Fruit fly (Drosophila melanogaster) whole organism, embryonic: ENCODE measurements around the gene Ciz1.
A peak's percentile ranks its signal among the peaks of the same experiment; 100 is the strongest.

Experiments used
- Asciz ChIP-seq: fragments of 200-800 bp; sonication (Bioruptor generic); optimal IDR thresholded peaks from 2 replicates; lab custom pipeline; 2017; ENCODE audit warnings: missing biosample characterization, mild to moderate bottlenecking, missing genetic modification characterization, missing genetic modification reagents
- Atf-2 ChIP-seq: fragments of 200-800 bp; sonication (Bioruptor generic); optimal IDR thresholded peaks from 2 replicates; lab custom pipeline; 2016; ENCODE audit warnings: missing biosample characterization, missing genetic modification characterization
- Atf6 ChIP-seq: fragments of 200-800 bp; sonication (Bioruptor generic); IDR thresholded peaks from 2 replicates; pipeline ENCODE4 v1.3.6; 2022; ENCODE audit warnings: missing biosample characterization, missing genetic modification characterization
- CG10321 ChIP-seq: fragments of 200-800 bp; sonication (Bioruptor generic); IDR thresholded peaks from 2 replicates; pipeline ENCODE4 v1.3.6; 2022; ENCODE audit warnings: missing biosample characterization, missing genetic modification characterization
- CG10543 ChIP-seq: fragments of 200-800 bp; sonication (Bioruptor generic); optimal IDR thresholded peaks from 3 replicates; lab custom pipeline; 2017; ENCODE audit warnings: missing biosample characterization, mild to moderate bottlenecking, missing genetic modification characterization, moderate library complexity
- CG12104 ChIP-seq: fragments of 200-800 bp; sonication (Bioruptor generic); optimal IDR thresholded peaks from 3 replicates; lab custom pipeline; 2016; ENCODE audit warnings: missing biosample characterization, missing genetic modification characterization
- CG12659 ChIP-seq: fragments of 200-800 bp; sonication (Bioruptor generic); optimal IDR thresholded peaks from 3 replicates; lab custom pipeline; 2017; ENCODE audit warnings: mild to moderate bottlenecking, missing biosample characterization, missing genetic modification reagents, missing genetic modification characterization
- CG14441 ChIP-seq: fragments of 200-800 bp; sonication (Bioruptor generic); IDR thresholded peaks from 2 replicates; pipeline ENCODE4 v1.3.6; 2022; ENCODE audit warnings: missing biosample characterization, missing genetic modification characterization
- CG14710 ChIP-seq: fragments of 200-800 bp; sonication (Bioruptor generic); optimal IDR thresholded peaks from 3 replicates; lab custom pipeline; 2019; ENCODE audit warnings: missing biosample characterization, mild to moderate bottlenecking, missing genetic modification characterization, moderate library complexity
- CG1603 ChIP-seq: fragments of 200-800 bp; sonication (Bioruptor generic); optimal IDR thresholded peaks from 2 replicates; lab custom pipeline; 2019; ENCODE audit warnings: missing biosample characterization, mild to moderate bottlenecking, missing genetic modification characterization, moderate library complexity
- CG17328 ChIP-seq: fragments of 200-800 bp; sonication (Bioruptor generic); IDR thresholded peaks from 2 replicates; pipeline ENCODE4 v1.3.6; 2022; ENCODE audit warnings: missing biosample characterization, missing genetic modification characterization
- CG17361 ChIP-seq: fragments of 200-800 bp; sonication (Bioruptor generic); IDR thresholded peaks from 3 replicates; pipeline ENCODE4 v1.3.6; 2022; ENCODE audit warnings: missing biosample characterization, missing genetic modification characterization
- CG17912 ChIP-seq: fragments of 200-800 bp; sonication (Bioruptor generic); optimal IDR thresholded peaks from 2 replicates; lab custom pipeline; 2018; ENCODE audit warnings: missing biosample characterization, mild to moderate bottlenecking, missing genetic modification characterization
- CG33557 ChIP-seq: fragments of 200-800 bp; sonication (Bioruptor generic); optimal IDR thresholded peaks from 2 replicates; lab custom pipeline; 2019; ENCODE audit warnings: missing biosample characterization, mild to moderate bottlenecking, missing genetic modification characterization, moderate library complexity
- CG34376 ChIP-seq: fragments of 200-800 bp; sonication (Bioruptor generic); optimal IDR thresholded peaks from 2 replicates; lab custom pipeline; 2018; ENCODE audit warnings: missing biosample characterization, mild to moderate bottlenecking, missing genetic modification characterization
- CG6254 ChIP-seq: fragments of 200-800 bp; sonication (Bioruptor generic); optimal IDR thresholded peaks from 3 replicates; lab custom pipeline; 2017; ENCODE audit warnings: mild to moderate bottlenecking, missing biosample characterization, missing genetic modification reagents, missing genetic modification characterization
- CG7556 ChIP-seq: fragments of 200-800 bp; sonication (Bioruptor generic); optimal IDR thresholded peaks from 2 replicates; lab custom pipeline; 2017; ENCODE audit warnings: missing biosample characterization, mild to moderate bottlenecking, missing genetic modification characterization
- CG7987 ChIP-seq: fragments of 200-800 bp; sonication (Bioruptor generic); optimal IDR thresholded peaks from 2 replicates; lab custom pipeline; 2018; ENCODE audit warnings: missing biosample characterization, mild to moderate bottlenecking, missing genetic modification characterization, moderate library complexity
- CG8089 ChIP-seq: fragments of 200-800 bp; sonication (Bioruptor generic); optimal IDR thresholded peaks from 3 replicates; lab custom pipeline; 2016; ENCODE audit warnings: missing biosample characterization, missing genetic modification characterization
- CG8281 ChIP-seq: fragments of 200-800 bp; sonication (Bioruptor generic); optimal IDR thresholded peaks from 2 replicates; lab custom pipeline; 2018; ENCODE audit warnings: missing biosample characterization, mild to moderate bottlenecking, missing genetic modification characterization, moderate library complexity
- CG8478 ChIP-seq: fragments of >200 bp; optimal IDR thresholded peaks from 2 replicates; lab custom pipeline; 2018
- CG9727 ChIP-seq: fragments of 200-800 bp; sonication (Bioruptor generic); optimal IDR thresholded peaks from 3 replicates; lab custom pipeline; 2017; ENCODE audit warnings: missing biosample characterization, mild to moderate bottlenecking, missing genetic modification characterization
- D19B ChIP-seq: fragments of 200-800 bp; sonication (Bioruptor generic); optimal IDR thresholded peaks from 2 replicates; lab custom pipeline; 2017; ENCODE audit warnings: missing biosample characterization, mild to moderate bottlenecking, missing genetic modification characterization
- Deaf1 ChIP-seq: fragments of 200-800 bp; optimal IDR thresholded peaks from 3 replicates; lab custom pipeline; 2019; ENCODE audit warnings: missing biosample characterization, mild to moderate bottlenecking, missing genetic modification characterization, moderate library complexity
- Dip3 ChIP-seq: fragments of 200-800 bp; sonication (Bioruptor generic); optimal IDR thresholded peaks from 3 replicates; lab custom pipeline; 2016; ENCODE audit warnings: missing biosample characterization, missing genetic modification characterization
- Dref ChIP-seq: fragments of 200-800 bp; sonication (Bioruptor generic); IDR thresholded peaks from 2 replicates; pipeline ENCODE4 v1.3.6; 2022; ENCODE audit warnings: missing biosample characterization, missing genetic modification characterization
- Fer2 ChIP-seq: fragments of 200-800 bp; sonication (Bioruptor generic); optimal IDR thresholded peaks from 2 replicates; lab custom pipeline; 2018; ENCODE audit warnings: missing biosample characterization, mild to moderate bottlenecking, missing genetic modification characterization, moderate library complexity
- Hr3 ChIP-seq: fragments of 200-800 bp; sonication (Bioruptor generic); optimal IDR thresholded peaks from 3 replicates; lab custom pipeline; 2016; ENCODE audit warnings: missing biosample characterization, missing genetic modification characterization
- NC2α ChIP-seq: fragments of 200-800 bp; sonication (Bioruptor generic); optimal IDR thresholded peaks from 2 replicates; lab custom pipeline; 2016; ENCODE audit warnings: missing biosample characterization, missing genetic modification characterization
- Ptx1 ChIP-seq: fragments of 200-800 bp; sonication (Bioruptor generic); IDR thresholded peaks from 2 replicates; pipeline ENCODE4 v1.3.6; 2022; ENCODE audit warnings: missing biosample characterization, missing genetic modification characterization
- Rfx ChIP-seq: fragments of 200-800 bp; sonication (Bioruptor generic); IDR thresholded peaks from 2 replicates; pipeline ENCODE4 v1.3.6; 2022; ENCODE audit warnings: missing biosample characterization, missing genetic modification characterization
- Xbp1 ChIP-seq: fragments of 200-800 bp; sonication (Bioruptor generic); optimal IDR thresholded peaks from 3 replicates; lab custom pipeline; 2016; ENCODE audit warnings: missing biosample characterization, mild to moderate bottlenecking, missing genetic modification characterization
- ash1 ChIP-seq: fragments of 200-800 bp; sonication (Bioruptor generic); optimal IDR thresholded peaks from 2 replicates; lab custom pipeline; 2018; ENCODE audit warnings: missing biosample characterization, mild to moderate bottlenecking, missing genetic modification characterization
- caup ChIP-seq: fragments of 200-800 bp; sonication (Bioruptor generic); optimal IDR thresholded peaks from 3 replicates; lab custom pipeline; 2017; ENCODE audit warnings: missing biosample characterization, mild to moderate bottlenecking, missing genetic modification characterization, moderate library complexity; ENCODE audit not compliant: severe bottlenecking
- cg ChIP-seq: fragments of 200-800 bp; sonication (Bioruptor generic); optimal IDR thresholded peaks from 3 replicates; lab custom pipeline; 2019; ENCODE audit warnings: missing biosample characterization, mild to moderate bottlenecking, missing genetic modification characterization, moderate library complexity
- croc ChIP-seq: fragments of 200-800 bp; sonication (Bioruptor generic); conservative IDR thresholded peaks from 3 replicates; pipeline ENCODE4 v1.3.6; 2022; ENCODE audit warnings: missing biosample characterization, missing genetic modification characterization
- crol ChIP-seq: fragments of 200-800 bp; sonication (Bioruptor generic); IDR thresholded peaks from 2 replicates; pipeline ENCODE4 v1.3.6; 2022; ENCODE audit warnings: missing biosample characterization, missing genetic modification characterization
- emc ChIP-seq: fragments of 200-800 bp; sonication (Bioruptor generic); optimal IDR thresholded peaks from 2 replicates; lab custom pipeline; 2016; ENCODE audit warnings: missing biosample characterization, missing genetic modification characterization
- esg ChIP-seq: fragments of 200-800 bp; sonication (Bioruptor generic); conservative IDR thresholded peaks from 2 replicates; pipeline ENCODE4 v1.3.6; 2022; ENCODE audit warnings: missing biosample characterization, missing genetic modification characterization
- gce ChIP-seq: fragments of 200-800 bp; sonication (Bioruptor generic); IDR thresholded peaks from 3 replicates; pipeline ENCODE4 v1.3.6; 2022; ENCODE audit warnings: missing biosample characterization, missing genetic modification characterization
- gt ChIP-seq: fragments of 200-800 bp; sonication (Bioruptor generic); IDR thresholded peaks from 2 replicates; pipeline ENCODE4 v1.3.6; 2022; ENCODE audit warnings: missing biosample characterization, missing genetic modification characterization
- kay ChIP-seq: fragments of 200-800 bp; sonication (Bioruptor generic); optimal IDR thresholded peaks from 2 replicates; lab custom pipeline; 2016; ENCODE audit warnings: missing biosample characterization, missing genetic modification characterization
- kni ChIP-seq: fragments of 200-800 bp; sonication (Bioruptor generic); optimal IDR thresholded peaks from 3 replicates; lab custom pipeline; 2017; ENCODE audit warnings: mild to moderate bottlenecking, missing biosample characterization, missing genetic modification reagents, missing genetic modification characterization
- lilli ChIP-seq: fragments of 200-800 bp; sonication (Bioruptor generic); optimal IDR thresholded peaks from 3 replicates; lab custom pipeline; 2016; ENCODE audit warnings: missing biosample characterization, missing genetic modification characterization
- nerfin-1 ChIP-seq: fragments of 200-800 bp; sonication (Bioruptor generic); optimal IDR thresholded peaks from 3 replicates; lab custom pipeline; 2019; ENCODE audit warnings: missing biosample characterization, mild to moderate bottlenecking, missing genetic modification characterization, moderate library complexity
- otp ChIP-seq: fragments of 200-800 bp; sonication (Bioruptor generic); IDR thresholded peaks from 3 replicates; pipeline ENCODE4, ENCODE4 v1.3.6; 2022; ENCODE audit warnings: missing biosample characterization, missing genetic modification characterization
- schlank ChIP-seq: fragments of 200-800 bp; sonication (Bioruptor generic); optimal IDR thresholded peaks from 2 replicates; lab custom pipeline; 2018; ENCODE audit warnings: missing biosample characterization, mild to moderate bottlenecking, missing genetic modification characterization
- stc ChIP-seq: fragments of 200-800 bp; sonication (Bioruptor generic); IDR thresholded peaks from 2 replicates; pipeline ENCODE4 v1.3.6; 2022; ENCODE audit warnings: missing biosample characterization, missing genetic modification characterization
- toy ChIP-seq: fragments of 200-800 bp; sonication (Bioruptor generic); IDR thresholded peaks from 2 replicates; pipeline ENCODE4 v1.3.6; 2022; ENCODE audit warnings: missing biosample characterization, missing genetic modification characterization
- trh ChIP-seq: fragments of 200-800 bp; sonication (Bioruptor generic); optimal IDR thresholded peaks from 2 replicates; lab custom pipeline; 2016; ENCODE audit warnings: missing biosample characterization, missing genetic modification characterization
- unc-4 ChIP-seq: fragments of 200-800 bp; sonication (Bioruptor generic); IDR thresholded peaks from 2 replicates; pipeline ENCODE4 v1.3.6; 2022; ENCODE audit warnings: missing biosample characterization, missing genetic modification characterization; ENCODE audit not compliant: partially characterized antibody

Ciz1 gene

DNA sequence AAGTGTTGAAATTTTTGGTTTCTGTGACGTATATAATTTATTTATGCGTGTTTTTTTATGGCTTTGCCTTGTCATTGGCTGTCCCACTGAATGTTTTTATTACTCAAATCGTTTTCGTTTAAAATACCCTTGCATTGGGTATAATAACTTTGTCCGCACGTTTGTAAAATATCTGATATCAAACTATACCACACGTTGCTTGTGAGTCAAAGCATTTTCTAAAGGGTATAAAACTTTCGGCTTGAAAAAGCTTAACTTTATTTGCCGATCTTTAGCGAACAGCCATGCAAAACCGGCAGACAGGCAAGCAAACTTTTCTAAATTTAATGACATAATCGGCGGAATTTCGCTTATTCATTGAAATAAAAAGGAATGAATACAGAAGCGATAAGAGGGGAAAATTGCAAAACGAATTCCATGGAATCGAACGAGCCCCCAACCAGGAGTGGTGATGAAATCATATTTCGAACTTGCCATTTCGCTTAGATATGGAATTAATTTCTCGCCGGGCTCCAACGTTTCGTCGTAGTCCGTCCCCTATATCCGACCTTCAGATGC, 16.9 kb upstream of the Ciz1 start (continued):
- peak; percentile 58; the same call in 1 of the 2 replicates for TF ChIP-seq Atf6 (GFP tag; lab: Robert Waterston, UW)
- TF ChIP-seq CG10321 (GFP tag; lab: Robert Waterston, UW) = no peak
- TF ChIP-seq CG8478 (lab: Kevin White, UChicago) = no peak
- peak; percentile 64 for TF ChIP-seq CG14441 (GFP tag; lab: Robert Waterston, UW)
- TF ChIP-seq NC2α (GFP tag; lab: Kevin White, UChicago) = no peak
- TF ChIP-seq CG12659 (GFP tag; lab: Kevin White, UChicago) = peak; percentile 55
- TF ChIP-seq kay (GFP tag; lab: Kevin White, UChicago) = peak; percentile 15
- TF ChIP-seq gce (GFP tag; lab: Robert Waterston, UW) = 0 out of 3 replicates have a peak, but pooled peaks have one; percentile 19
- no peak for TF ChIP-seq CG6254 (GFP tag; lab: Kevin White, UChicago)
- TF ChIP-seq gt (GFP tag; lab: Robert Waterston, UW) = 0 out of 2 replicates have a peak, but pooled peaks have one; percentile 8
- TF ChIP-seq croc = no peak
- TF ChIP-seq otp = peak; percentile 21; the same call in 1 of the 3 replicates
- peak; percentile 64 for TF ChIP-seq caup (GFP tag; lab: Kevin White, UChicago)
- peak; percentile 76 for TF ChIP-seq lilli (GFP tag; lab: Kevin White, UChicago)
- peak; percentile 15 for TF ChIP-seq Asciz
- TF ChIP-seq Atf-2 (GFP tag; lab: Kevin White, UChicago) = no peak
- no peak for TF ChIP-seq CG9727 (GFP tag; lab: Kevin White, UChicago)
- peak; percentile 10 for TF ChIP-seq Hr3
- no peak for TF ChIP-seq unc-4 (GFP tag; lab: Robert Waterston, UW)
- TF ChIP-seq Deaf1 = peak; percentile 21
- TF ChIP-seq CG7987 (GFP tag; lab: Kevin White, UChicago) = peak; percentile 19
- no peak for TF ChIP-seq CG8089 (GFP tag; lab: Kevin White, UChicago)
- TF ChIP-seq stc = peak; percentile 42
- no peak for TF ChIP-seq nerfin-1 (tag; lab: Kevin White, UChicago)
- TF ChIP-seq trh (GFP tag; lab: Kevin White, UChicago) = no peak
- TF ChIP-seq CG10543 (GFP tag; lab: Kevin White, UChicago) = no peak
- no peak for TF ChIP-seq CG1603 (tag; lab: Kevin White, UChicago)
- TF ChIP-seq Xbp1 (GFP tag; lab: Kevin White, UChicago) = peak; percentile 47
- peak; percentile 46 for TF ChIP-seq Dip3
- TF ChIP-seq CG17912 (GFP tag; lab: Kevin White, UChicago) = no peak
- no peak for TF ChIP-seq CG34376
- TF ChIP-seq cg (GFP tag; lab: Kevin White, UChicago) = no peak
- TF ChIP-seq schlank (tag; lab: Kevin White, UChicago) = peak; percentile 46
- no peak for TF ChIP-seq ash1 (GFP tag; lab: Kevin White, UChicago)
- 0 out of 2 replicates have a peak, but pooled peaks have one; percentile 28 for TF ChIP-seq esg (GFP tag; lab: Robert Waterston, UW)
- TF ChIP-seq CG33557 (GFP tag; lab: Kevin White, UChicago) = no peak
- no peak for TF ChIP-seq emc
- no peak for TF ChIP-seq Dref (GFP tag; lab: Robert Waterston, UW)
- TF ChIP-seq CG17328 = no peak
- no peak for TF ChIP-seq Fer2 (tag; lab: Kevin White, UChicago)
- peak; percentile 33 for TF ChIP-seq D19B (GFP tag; lab: Kevin White, UChicago)
- TF ChIP-seq CG12104 (GFP tag; lab: Kevin White, UChicago) = no peak
- TF ChIP-seq kni (GFP tag; lab: Kevin White, UChicago) = no peak
- TF ChIP-seq CG8281 = no peak
- TF ChIP-seq CG17361 (GFP tag; lab: Robert Waterston, UW) = peak; percentile 46; the same call in 1 of the 3 replicates
- peak; percentile 38 for TF ChIP-seq Ptx1 (GFP tag; lab: Robert Waterston, UW)
- no peak for TF ChIP-seq crol (GFP tag; lab: Robert Waterston, UW)
- no peak for TF ChIP-seq CG14710
- peak; percentile 84 for TF ChIP-seq Rfx (GFP tag; lab: Robert Waterston, UW)
- no peak for TF ChIP-seq toy (GFP tag; lab: Robert Waterston, UW)
- TF ChIP-seq CG7556 (GFP tag; lab: Kevin White, UChicago) = no peak
